Fruit fly (Drosophila melanogaster) whole organism, prepupa: ENCODE measurements around the gene CG5191.

Experiments used
- Blimp-1 ChIP-seq: fragments of 200-800 bp; sonication (Bioruptor generic); optimal IDR thresholded peaks from 3 replicates; lab custom pipeline; 2017; ENCODE audit warnings: missing biosample characterization, missing genetic modification characterization, mild to moderate bottlenecking, moderate library complexity, missing genetic modification reagents
- CG10669 ChIP-seq: fragments of 200-800 bp; sonication (Bioruptor generic); optimal IDR thresholded peaks from 3 replicates; lab custom pipeline; 2018; ENCODE audit warnings: missing biosample characterization, mild to moderate bottlenecking, missing genetic modification characterization, moderate library complexity
- CG11902 ChIP-seq: fragments of 200-800 bp; sonication (Bioruptor generic); optimal IDR thresholded peaks from 3 replicates; lab custom pipeline; 2016; ENCODE audit warnings: missing biosample characterization, missing genetic modification characterization
- CG15336 ChIP-seq: fragments of 200-800 bp; sonication (Bioruptor generic); IDR thresholded peaks from 2 replicates; pipeline ENCODE4 v1.3.6; 2022; ENCODE audit warnings: missing biosample characterization, missing genetic modification characterization
- CG1621 ChIP-seq: fragments of 200-800 bp; sonication (Bioruptor generic); optimal IDR thresholded peaks from 3 replicates; lab custom pipeline; 2018; ENCODE audit warnings: missing biosample characterization, mild to moderate bottlenecking, missing genetic modification characterization
- CG3032 ChIP-seq: fragments of 200-800 bp; optimal IDR thresholded peaks from 2 replicates; lab custom pipeline; 2019; ENCODE audit warnings: missing biosample characterization, mild to moderate bottlenecking, missing genetic modification characterization, moderate library complexity
- CG32006 ChIP-seq: fragments of 200-800 bp; sonication (Bioruptor generic); optimal IDR thresholded peaks from 3 replicates; lab custom pipeline; 2017; ENCODE audit warnings: missing biosample characterization, mild to moderate bottlenecking, missing genetic modification characterization
- CG4318 ChIP-seq: fragments of 200-800 bp; sonication (Bioruptor generic); optimal IDR thresholded peaks from 3 replicates; lab custom pipeline; 2017; ENCODE audit warnings: missing biosample characterization, mild to moderate bottlenecking, missing genetic modification characterization
- CG6276 ChIP-seq: fragments of 200-800 bp; sonication (Bioruptor generic); optimal IDR thresholded peaks from 2 replicates; lab custom pipeline; 2017; ENCODE audit warnings: missing biosample characterization, mild to moderate bottlenecking, missing genetic modification characterization
- CG6792 ChIP-seq: fragments of 200-800 bp; sonication (Bioruptor generic); optimal IDR thresholded peaks from 3 replicates; lab custom pipeline; 2016; ENCODE audit warnings: missing biosample characterization, missing genetic modification characterization
- CG8319 ChIP-seq: fragments of 200-800 bp; sonication (Bioruptor generic); optimal IDR thresholded peaks from 3 replicates; lab custom pipeline; 2016; ENCODE audit warnings: missing biosample characterization, missing genetic modification characterization
- CG8632 ChIP-seq: fragments of 200-800 bp; sonication (Bioruptor generic); optimal IDR thresholded peaks from 3 replicates; lab custom pipeline; 2016; ENCODE audit warnings: missing biosample characterization, missing genetic modification characterization
- Eip75B ChIP-seq: fragments of 200-800 bp; sonication (Bioruptor generic); optimal IDR thresholded peaks from 3 replicates; lab custom pipeline; 2016; ENCODE audit warnings: missing biosample characterization, missing genetic modification characterization
- Eip78C ChIP-seq: fragments of 200-800 bp; sonication (Bioruptor generic); peaks from one replicate; lab custom pipeline; 2016; ENCODE audit warnings: missing biosample characterization, missing genetic modification characterization
- Ets21C ChIP-seq: fragments of 200-800 bp; sonication (Bioruptor generic); optimal IDR thresholded peaks from 3 replicates; lab custom pipeline; 2016; ENCODE audit warnings: missing biosample characterization, missing genetic modification characterization
- Hr38 ChIP-seq: sonication (Bioruptor generic); optimal IDR thresholded peaks from 2 replicates; lab custom pipeline; 2016; ENCODE audit warnings: missing biosample characterization, missing genetic modification characterization
- Hr39 ChIP-seq: fragments of 200-800 bp; sonication (Bioruptor generic); optimal IDR thresholded peaks from 2 replicates; lab custom pipeline; 2016; ENCODE audit warnings: missing biosample characterization, missing genetic modification characterization
- Lpt ChIP-seq: fragments of 200-800 bp; sonication (Bioruptor generic); optimal IDR thresholded peaks from 3 replicates; lab custom pipeline; 2016; ENCODE audit warnings: missing biosample characterization, missing genetic modification characterization
- Met ChIP-seq: fragments of 200-800 bp; sonication (Bioruptor generic); optimal IDR thresholded peaks from 3 replicates; lab custom pipeline; 2016; ENCODE audit warnings: missing biosample characterization, missing genetic modification characterization
- OdsH ChIP-seq: fragments of 200-800 bp; sonication (Bioruptor generic); optimal IDR thresholded peaks from 3 replicates; lab custom pipeline; 2016; ENCODE audit warnings: missing biosample characterization, missing genetic modification characterization
- Smox ChIP-seq: fragments of 200-800 bp; sonication (Bioruptor generic); optimal IDR thresholded peaks from 3 replicates; lab custom pipeline; 2016; ENCODE audit warnings: missing biosample characterization, missing genetic modification characterization
- Sox102F ChIP-seq: fragments of 200-800 bp; sonication (Bioruptor generic); optimal IDR thresholded peaks from 2 replicates; lab custom pipeline; 2016; ENCODE audit warnings: missing biosample characterization, mild to moderate bottlenecking, missing genetic modification characterization
- Sox14 ChIP-seq: fragments of 200-800 bp; sonication (Bioruptor generic); optimal IDR thresholded peaks from 3 replicates; lab custom pipeline; 2016; ENCODE audit warnings: missing biosample characterization, missing genetic modification characterization
- Sox15 ChIP-seq: fragments of 200-800 bp; sonication (Bioruptor generic); optimal IDR thresholded peaks from 3 replicates; lab custom pipeline; 2016; ENCODE audit warnings: missing biosample characterization, missing genetic modification characterization
- cyc ChIP-seq: fragments of 200-800 bp; sonication (Bioruptor generic); optimal IDR thresholded peaks from 3 replicates; lab custom pipeline; 2016; ENCODE audit warnings: missing biosample characterization, missing genetic modification characterization
- dac ChIP-seq: fragments of 200-800 bp; sonication (Bioruptor generic); optimal IDR thresholded peaks from 2 replicates; lab custom pipeline; 2017; ENCODE audit warnings: missing biosample characterization, mild to moderate bottlenecking, missing genetic modification characterization
- dsx ChIP-seq: fragments of 200-800 bp; optimal IDR thresholded peaks from 3 replicates; lab custom pipeline; 2019; ENCODE audit warnings: missing biosample characterization, mild to moderate bottlenecking, missing genetic modification characterization, moderate library complexity; ENCODE audit not compliant: poor library complexity, severe bottlenecking
- eg ChIP-seq: fragments of 200-800 bp; sonication (Bioruptor generic); IDR thresholded peaks from 3 replicates; pipeline ENCODE4 v1.3.6; 2022; ENCODE audit warnings: missing biosample characterization, missing genetic modification characterization
- fd59A ChIP-seq: fragments of 200-800 bp; sonication (Bioruptor generic); optimal IDR thresholded peaks from 2 replicates; lab custom pipeline; 2017; ENCODE audit warnings: missing biosample characterization, mild to moderate bottlenecking, missing genetic modification characterization, missing genetic modification reagents
- fd85E ChIP-seq: fragments of 200-800 bp; sonication (Bioruptor generic); optimal IDR thresholded peaks from 3 replicates; lab custom pipeline; 2016; ENCODE audit warnings: missing biosample characterization, missing genetic modification characterization
- fkh ChIP-seq: fragments of 200-800 bp; sonication (Bioruptor generic); optimal IDR thresholded peaks from 3 replicates; lab custom pipeline; 2017; ENCODE audit warnings: missing biosample characterization, mild to moderate bottlenecking, missing genetic modification characterization, moderate library complexity
- lz ChIP-seq: fragments of 200-800 bp; sonication (Bioruptor generic); optimal IDR thresholded peaks from 3 replicates; lab custom pipeline; 2016; ENCODE audit warnings: missing biosample characterization, missing genetic modification characterization
- net ChIP-seq: fragments of 200-800 bp; sonication (Bioruptor generic); optimal IDR thresholded peaks from 3 replicates; lab custom pipeline; 2016; ENCODE audit warnings: missing biosample characterization, missing genetic modification characterization
- salr ChIP-seq, 2 experiments: fragments of 200-800 bp; sonication (Bioruptor generic); optimal IDR thresholded peaks; 3 replicates each; lab custom pipeline; 2016 to 2018; ENCODE audit warnings: missing biosample characterization in 2 of 2, missing genetic modification characterization in 2 of 2, mild to moderate bottlenecking in 1 of 2
- spab ChIP-seq: fragments of 200-800 bp; sonication (Bioruptor generic); optimal IDR thresholded peaks from 2 replicates; lab custom pipeline; 2017; ENCODE audit warnings: missing biosample characterization, mild to moderate bottlenecking, missing genetic modification characterization, missing genetic modification reagents
- svp ChIP-seq: fragments of 200-800 bp; sonication (Bioruptor generic); peaks from one replicate; lab custom pipeline; 2016; ENCODE audit warnings: missing biosample characterization, missing genetic modification characterization
- topi ChIP-seq: fragments of 200-800 bp; sonication (Bioruptor generic); optimal IDR thresholded peaks from 3 replicates; lab custom pipeline; 2016; ENCODE audit warnings: missing biosample characterization, missing genetic modification characterization
- vri ChIP-seq: fragments of 200-800 bp; sonication (Bioruptor generic); optimal IDR thresholded peaks from 3 replicates; lab custom pipeline; 2016; ENCODE audit warnings: missing biosample characterization, mild to moderate bottlenecking, missing genetic modification characterization

CG5191 gene

dm6 chr3R:20594194-20595144 is 33.8 kb downstream of the CG5191 start (continued):
- TF ChIP-seq lz (GFP tag; lab: Kevin White, UChicago), result peak; percentile 68
- TF ChIP-seq fd59A (GFP tag; lab: Kevin White, UChicago), result peak; percentile 80
- peak; percentile 81 for TF ChIP-seq net (GFP tag; lab: Kevin White, UChicago)
- peak; percentile 82 for TF ChIP-seq CG4318 (GFP tag; lab: Kevin White, UChicago)
- TF ChIP-seq Sox14, result peak; percentile 78
- peak; percentile 69 for TF ChIP-seq fd85E
- TF ChIP-seq topi (GFP tag; lab: Kevin White, UChicago), result peak; percentile 77
- TF ChIP-seq cyc, result peak; percentile 74
- TF ChIP-seq CG11902 (GFP tag; lab: Kevin White, UChicago), result peak; percentile 73
- TF ChIP-seq vri, result peak; percentile 54
- TF ChIP-seq svp (GFP tag; lab: Kevin White, UChicago), result peak; percentile 85
- TF ChIP-seq Smox (GFP tag; lab: Kevin White, UChicago), result peak; percentile 68
- TF ChIP-seq Ets21C (GFP tag; lab: Kevin White, UChicago), result peak; percentile 31
- peak; percentile 94 for TF ChIP-seq CG3032 (tag; lab: Kevin White, UChicago)
- TF ChIP-seq Met (GFP tag; lab: Kevin White, UChicago), result peak; percentile 65
- TF ChIP-seq, all 60 proteins: peak for 59

- no peak for TF ChIP-seq dsx (GFP tag; lab: Kevin White, UChicago)
- no peak for TF ChIP-seq Sox15
- TF ChIP-seq Hr39 (GFP tag; lab: Kevin White, UChicago), result no peak
- no peak for TF ChIP-seq fd59A (GFP tag; lab: Kevin White, UChicago)
- no peak for TF ChIP-seq spab
- no peak for TF ChIP-seq eg (GFP tag; lab: Robert Waterston, UW)
- no peak for TF ChIP-seq Hr38 (GFP tag; lab: Kevin White, UChicago)
- TF ChIP-seq fkh (GFP tag; lab: Kevin White, UChicago), result no peak
- TF ChIP-seq CG6792 (GFP tag; lab: Kevin White, UChicago), result no peak
- no peak for TF ChIP-seq CG8632 (GFP tag; lab: Kevin White, UChicago)
- peak in 1 of 2 experiments; percentile 5 for TF ChIP-seq salr (GFP tag; optimal IDR thresholded peaks at IDR 0.05; lab: Kevin White, UChicago)
- peak; percentile 66 for TF ChIP-seq Eip78C (GFP tag; lab: Kevin White, UChicago)
- TF ChIP-seq dac, result no peak
- TF ChIP-seq CG10669 (GFP tag; lab: Kevin White, UChicago), result no peak
- TF ChIP-seq CG1621 (tag; lab: Kevin White, UChicago), result no peak
- peak; percentile 27 for TF ChIP-seq CG32006
- TF ChIP-seq CG6276 (GFP tag; lab: Kevin White, UChicago), result peak; percentile 12
- TF ChIP-seq OdsH (GFP tag; lab: Kevin White, UChicago), result no peak
- TF ChIP-seq Blimp-1, result no peak
- TF ChIP-seq Sox102F (GFP tag; lab: Kevin White, UChicago), result no peak
These were observed 34.6 kb downstream of the CG5191 start for dm6 chr3R:20595145-20595812.

dm6 chr3R:20595901-20596300 is 35.2 kb downstream of the CG5191 start:
- TF ChIP-seq svp (GFP tag; lab: Kevin White, UChicago), result no peak
- TF ChIP-seq Smox (GFP tag; lab: Kevin White, UChicago), result no peak
- no peak for TF ChIP-seq CG8632 (GFP tag; lab: Kevin White, UChicago)
- TF ChIP-seq fd85E, result no peak
- no peak for TF ChIP-seq vri
- no peak for TF ChIP-seq CG1621 (tag; lab: Kevin White, UChicago)
- TF ChIP-seq Lpt, result no peak
- no peak for TF ChIP-seq Eip75B
- no peak for TF ChIP-seq Hr38 (GFP tag; lab: Kevin White, UChicago)
- TF ChIP-seq dsx (GFP tag; lab: Kevin White, UChicago), result no peak
- no peak for TF ChIP-seq CG6276 (GFP tag; lab: Kevin White, UChicago)
- TF ChIP-seq CG8319 (GFP tag; lab: Kevin White, UChicago), result no peak
- no peak for TF ChIP-seq CG15336 (GFP tag; lab: Robert Waterston, UW)
- TF ChIP-seq topi (GFP tag; lab: Kevin White, UChicago), result no peak
